Fruit fly (Drosophila melanogaster) whole organism, prepupa: Measurements from ENCODE around the gene Cyp9f2.

ENCODE experiments used
- CG10669 ChIP-seq: fragments of 200-800 bp; sonication (Bioruptor generic); optimal IDR thresholded peaks from 3 replicates; lab custom pipeline; 2018; ENCODE audit warnings: missing biosample characterization, mild to moderate bottlenecking, missing genetic modification characterization, moderate library complexity
- CG16779 ChIP-seq: fragments of 200-800 bp; sonication (Bioruptor generic); optimal IDR thresholded peaks from 3 replicates; lab custom pipeline; 2017; ENCODE audit warnings: missing biosample characterization, mild to moderate bottlenecking, missing genetic modification characterization
- Lpt ChIP-seq: fragments of 200-800 bp; sonication (Bioruptor generic); optimal IDR thresholded peaks from 3 replicates; lab custom pipeline; 2016; ENCODE audit warnings: missing biosample characterization, missing genetic modification characterization

DNA sequence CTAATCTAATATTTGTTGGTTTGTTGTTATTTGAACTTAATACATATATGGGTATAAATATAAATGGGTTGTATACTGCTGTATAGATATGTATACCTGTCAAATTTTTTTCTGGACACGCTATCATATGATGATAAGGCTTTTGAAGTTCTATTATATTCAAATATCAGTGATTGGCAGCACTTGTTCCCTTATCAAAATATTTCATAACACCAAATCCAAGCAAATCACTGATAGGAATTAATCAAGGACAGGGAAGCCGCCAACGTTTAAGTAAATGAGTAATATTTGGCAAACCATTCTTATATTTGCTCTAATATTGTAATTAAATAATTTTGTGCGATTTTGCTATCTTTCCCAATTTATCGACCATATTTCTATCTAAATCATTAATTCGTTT is 26.6 kb downstream of the Cyp9f2 start:
- no peak for TF ChIP-seq Lpt
- TF ChIP-seq CG16779 (tag; lab: Kevin White, UChicago), result no peak
- TF ChIP-seq CG10669 (GFP tag; lab: Kevin White, UChicago), result no peak
